Worm (Caenorhabditis elegans) whole organism, young adult: ENCODE data around the gene C32D5.8.
A peak's percentile ranks its signal among the peaks of the same experiment; 100 is the strongest.

Source experiments
- C06A6.2 ChIP-seq: fragments of 200-800 bp; sonication (Bioruptor generic); conservative IDR thresholded peaks from 2 replicates; pipeline ENCODE4 v1.3.6; 2022; ENCODE audit warnings: missing genetic modification characterization, missing compliant biosample characterization
- D2030.7 ChIP-seq: fragments of 200-800 bp; sonication (Bioruptor generic); IDR thresholded peaks from 2 replicates; pipeline ENCODE4 v1.3.6; 2022; ENCODE audit warnings: missing genetic modification reagents, missing genetic modification characterization, missing compliant biosample characterization
- F10E7.11 ChIP-seq: sonication (generic microtip); optimal IDR thresholded peaks from 2 replicates; lab custom pipeline; 2017; ENCODE audit warnings: mild to moderate bottlenecking, missing genetic modification characterization, moderate library complexity, missing compliant biosample characterization
- F22D6.2 ChIP-seq: sonication (generic microtip); optimal IDR thresholded peaks from 2 replicates; lab custom pipeline; 2016; ENCODE audit warnings: mild to moderate bottlenecking, missing genetic modification characterization, missing compliant biosample characterization
- F52B5.7 ChIP-seq: sonication (generic microtip); optimal IDR thresholded peaks from 2 replicates; lab custom pipeline; 2016; ENCODE audit warnings: mild to moderate bottlenecking, missing genetic modification characterization, missing compliant biosample characterization
- F55B11.4 ChIP-seq: sonication (generic microtip); optimal IDR thresholded peaks from 2 replicates; lab custom pipeline; 2016; ENCODE audit warnings: missing compliant biosample characterization, missing genetic modification characterization, borderline replicate concordance; ENCODE audit not compliant: insufficient read depth
- F57C9.4 ChIP-seq: sonication (generic microtip); optimal IDR thresholded peaks from 2 replicates; lab custom pipeline; 2017; ENCODE audit warnings: mild to moderate bottlenecking, missing genetic modification characterization, missing compliant biosample characterization
- K12H6.12 ChIP-seq: fragments of 200-800 bp; sonication (Bioruptor generic); optimal IDR thresholded peaks from 2 replicates; lab custom pipeline; 2018; ENCODE audit warnings: mild to moderate bottlenecking, missing genetic modification characterization, missing compliant biosample characterization
- Y67H2A.10 ChIP-seq: fragments of 200-800 bp; sonication (Bioruptor generic); conservative IDR thresholded peaks from 2 replicates; pipeline ENCODE4 v1.3.6; 2022; ENCODE audit warnings: missing genetic modification reagents, missing genetic modification characterization, missing compliant biosample characterization
- Y79H2A.3 ChIP-seq: fragments of 200-800 bp; sonication (Bioruptor generic); conservative IDR thresholded peaks from 2 replicates; pipeline ENCODE4 v1.3.6; 2022; ENCODE audit warnings: missing genetic modification reagents, missing genetic modification characterization, missing compliant biosample characterization
- ama-1 ChIP-seq, 3 experiments: fragments of 150-350 bp in 1 of 3; sonication (generic microtip) in 2 of 3; optimal IDR thresholded peaks; 2 replicates each; lab custom pipeline; 2014 to 2018; ENCODE audit warnings: missing biosample characterization in 2 of 3, missing genetic modification characterization in 2 of 3, missing genetic modification reagents in 2 of 3
- aptf-3 ChIP-seq: fragments of 200-800 bp; sonication (Bioruptor generic); IDR thresholded peaks from 2 replicates; pipeline ENCODE4 v1.3.6; 2022; ENCODE audit warnings: missing genetic modification characterization, missing compliant biosample characterization
- athp-1 ChIP-seq: sonication (generic microtip); optimal IDR thresholded peaks from 2 replicates; lab custom pipeline; 2017; ENCODE audit warnings: mild to moderate bottlenecking, missing genetic modification characterization, missing compliant biosample characterization
- attf-5 ChIP-seq: fragments of 200-800 bp; sonication (Bioruptor generic); optimal IDR thresholded peaks from 2 replicates; lab custom pipeline; 2018; ENCODE audit warnings: mild to moderate bottlenecking, missing genetic modification characterization, missing compliant biosample characterization
- cebp-2 ChIP-seq: fragments of 200-800 bp; sonication (Bioruptor generic); IDR thresholded peaks from 2 replicates; pipeline ENCODE4 v1.3.6; 2022; ENCODE audit warnings: missing genetic modification characterization, missing compliant biosample characterization
- ceh-27 ChIP-seq: fragments of 200-800 bp; sonication (Bioruptor generic); optimal IDR thresholded peaks from 2 replicates; lab custom pipeline; 2018; ENCODE audit warnings: mild to moderate bottlenecking, missing genetic modification characterization, moderate library complexity, missing compliant biosample characterization
- ceh-58 ChIP-seq: fragments of 200-800 bp; sonication (Bioruptor generic); IDR thresholded peaks from 2 replicates; pipeline ENCODE4 v1.3.6; 2022; ENCODE audit warnings: missing genetic modification characterization, missing compliant biosample characterization
- dpl-1 ChIP-seq: fragments of 150-350 bp; optimal IDR thresholded peaks from 2 replicates; lab custom pipeline; 2014; ENCODE audit warnings: missing biosample characterization, missing genetic modification reagents, missing genetic modification characterization
- efl-1 ChIP-seq: fragments of 150-350 bp; optimal IDR thresholded peaks from 2 replicates; lab custom pipeline; 2014; ENCODE audit warnings: missing biosample characterization, missing genetic modification reagents, missing genetic modification characterization
- ekl-4 ChIP-seq: fragments of 200-800 bp; sonication (Bioruptor generic); IDR thresholded peaks from 2 replicates; pipeline ENCODE4 v1.3.6; 2022; ENCODE audit warnings: missing genetic modification reagents, missing genetic modification characterization, missing compliant biosample characterization
- fkh-3 ChIP-seq: sonication (generic microtip); optimal IDR thresholded peaks from 2 replicates; lab custom pipeline; 2016; ENCODE audit warnings: mild to moderate bottlenecking, missing genetic modification characterization, missing compliant biosample characterization
- hlh-12 ChIP-seq: sonication (generic microtip); optimal IDR thresholded peaks from 2 replicates; lab custom pipeline; 2016; ENCODE audit warnings: missing genetic modification characterization, missing compliant biosample characterization
- hmg-1.2 ChIP-seq: fragments of 200-800 bp; sonication (Bioruptor generic); IDR thresholded peaks from 2 replicates; pipeline ENCODE4 v1.3.6; 2022; ENCODE audit warnings: missing genetic modification reagents, missing genetic modification characterization, missing compliant biosample characterization
- hmg-20 ChIP-seq: fragments of 200-800 bp; sonication (Bioruptor generic); IDR thresholded peaks from 2 replicates; pipeline ENCODE4 v1.3.6; 2022; ENCODE audit warnings: missing genetic modification reagents, missing genetic modification characterization, missing compliant biosample characterization
- hrde-1 ChIP-seq: sonication (generic microtip); optimal IDR thresholded peaks from 2 replicates; lab custom pipeline; 2016; ENCODE audit warnings: missing genetic modification characterization, mild to moderate bottlenecking, missing compliant biosample characterization, moderate library complexity, missing genotype, missing genetic modification reagents, borderline replicate concordance
- hsf-1 ChIP-seq: fragments of 200-800 bp; sonication (Bioruptor generic); IDR thresholded peaks from 2 replicates; pipeline ENCODE4 v1.3.6; 2022; ENCODE audit warnings: missing genetic modification reagents, missing genetic modification characterization, missing compliant biosample characterization
- lag-1 ChIP-seq: fragments of 200-800 bp; sonication (Bioruptor generic); IDR thresholded peaks from 2 replicates; pipeline ENCODE4 v1.3.6; 2022; ENCODE audit warnings: missing genetic modification reagents, missing genetic modification characterization, missing compliant biosample characterization
- let-526 ChIP-seq: fragments of 200-800 bp; sonication (Bioruptor generic); IDR thresholded peaks from 2 replicates; pipeline ENCODE4 v1.3.6; 2022; ENCODE audit warnings: missing genetic modification reagents, missing genetic modification characterization, missing compliant biosample characterization
- lin-35 ChIP-seq, 3 experiments: fragments of 150-350 bp in 2 of 3; sonication (generic microtip) in 1 of 3; optimal IDR thresholded peaks; 2 replicates each; lab custom pipeline; 2014 to 2018; ENCODE audit warnings: missing biosample characterization in 3 of 3, missing genetic modification characterization in 3 of 3, missing genetic modification reagents in 3 of 3
- lsl-1 ChIP-seq: fragments of 200-800 bp; sonication (Bioruptor generic); optimal IDR thresholded peaks from 2 replicates; lab custom pipeline; 2018; ENCODE audit warnings: mild to moderate bottlenecking, missing genetic modification characterization, moderate library complexity, missing compliant biosample characterization
- mel-28 ChIP-seq: sonication (generic microtip); optimal IDR thresholded peaks from 2 replicates; lab custom pipeline; 2016; ENCODE audit warnings: borderline replicate concordance, mild to moderate bottlenecking, missing genetic modification characterization, missing compliant biosample characterization
- mes-4 ChIP-seq: sonication (generic microtip); optimal IDR thresholded peaks from 2 replicates; lab custom pipeline; 2016; ENCODE audit warnings: missing genotype, missing genetic modification characterization, missing compliant biosample characterization
- nfya-1 ChIP-seq: sonication (generic microtip); optimal IDR thresholded peaks from 2 replicates; lab custom pipeline; 2017; ENCODE audit warnings: antibody characterized with exemption, missing compliant biosample characterization, missing genetic modification characterization, borderline replicate concordance; ENCODE audit not compliant: insufficient read depth
- nfyb-1 ChIP-seq: fragments of 200-800 bp; sonication (Bioruptor generic); IDR thresholded peaks from 2 replicates; pipeline ENCODE4 v1.3.6; 2022; ENCODE audit warnings: missing genetic modification reagents, missing genetic modification characterization, missing compliant biosample characterization
- nhr-120 ChIP-seq: fragments of 200-800 bp; sonication (Bioruptor generic); IDR thresholded peaks from 2 replicates; pipeline ENCODE4 v1.3.6; 2022; ENCODE audit warnings: missing genetic modification characterization, missing compliant biosample characterization
- nhr-27 ChIP-seq: fragments of 200-800 bp; sonication (Bioruptor generic); optimal IDR thresholded peaks from 2 replicates; lab custom pipeline; 2018; ENCODE audit warnings: mild to moderate bottlenecking, missing genetic modification characterization, moderate library complexity, missing compliant biosample characterization
- pbrm-1 ChIP-seq: fragments of 200-800 bp; sonication (Bioruptor generic); IDR thresholded peaks from 2 replicates; pipeline ENCODE4 v1.3.6; 2022; ENCODE audit warnings: missing genetic modification reagents, missing genetic modification characterization, missing compliant biosample characterization
- pha-4 ChIP-seq: fragments of 150-350 bp; sonication (generic microtip); optimal IDR thresholded peaks from 2 replicates; lab custom pipeline; 2014; ENCODE audit warnings: missing biosample characterization, missing genetic modification reagents, missing genetic modification characterization
- snpc-1.1 ChIP-seq: sonication (generic microtip); optimal IDR thresholded peaks from 2 replicates; lab custom pipeline; 2017; ENCODE audit warnings: missing genetic modification characterization, mild to moderate bottlenecking, missing compliant biosample characterization, antibody characterized with exemption, moderate library complexity, missing genotype, missing genetic modification reagents; ENCODE audit not compliant: insufficient read depth
- snpc-3.4 ChIP-seq: sonication (generic microtip); optimal IDR thresholded peaks from 2 replicates; lab custom pipeline; 2017; ENCODE audit warnings: missing genetic modification characterization, mild to moderate bottlenecking, missing compliant biosample characterization, antibody characterized with exemption, moderate library complexity, missing genotype, missing genetic modification reagents
- tlf-1 ChIP-seq: fragments of 200-800 bp; sonication (Bioruptor generic); optimal IDR thresholded peaks from 2 replicates; lab custom pipeline; 2018; ENCODE audit warnings: mild to moderate bottlenecking, missing genetic modification characterization, missing compliant biosample characterization
- ztf-18 ChIP-seq: sonication (generic microtip); optimal IDR thresholded peaks from 2 replicates; lab custom pipeline; 2016; ENCODE audit warnings: missing genotype, mild to moderate bottlenecking, missing genetic modification characterization, missing compliant biosample characterization
- ztf-22 ChIP-seq: fragments of 200-800 bp; sonication (Bioruptor generic); optimal IDR thresholded peaks from 2 replicates; lab custom pipeline; 2018; ENCODE audit warnings: mild to moderate bottlenecking, missing genetic modification characterization, moderate library complexity, missing compliant biosample characterization
- ztf-25 ChIP-seq: fragments of 200-800 bp; sonication (Bioruptor generic); IDR thresholded peaks from 2 replicates; pipeline ENCODE4 v1.3.6; 2022; ENCODE audit warnings: missing genetic modification reagents, missing genetic modification characterization, missing compliant biosample characterization
- ztf-28 ChIP-seq: fragments of 200-800 bp; sonication (Bioruptor generic); IDR thresholded peaks from 2 replicates; pipeline ENCODE4 v1.3.6; 2022; ENCODE audit warnings: missing genetic modification reagents, missing genetic modification characterization, missing compliant biosample characterization
- ztf-6 ChIP-seq: fragments of 200-800 bp; sonication (Bioruptor generic); IDR thresholded peaks from 2 replicates; pipeline ENCODE4 v1.3.6; 2022; ENCODE audit warnings: missing genetic modification reagents, missing genetic modification characterization, missing compliant biosample characterization

The C32D5.8 gene

ce11 chrII:6387937-6388336 is 42.2 kb upstream of the C32D5.8 start, which contains the start of gene F58F12.2:
TSS of gene F58F12.2 (minus strand) at chrII:6388037.
- TF ChIP-seq lin-35 (GFP tag; optimal IDR thresholded peaks at IDR 0.05; lab: Kevin White, UChicago) (no peak), ztf-18 (tag; lab: Kevin White, UChicago) (no peak), pha-4 (tag; lab: Kevin White, UChicago) (no peak), ama-1 (optimal IDR thresholded peaks at IDR 0.05; lab: Kevin White, UChicago) (no peak), ama-1 (GFP tag; optimal IDR thresholded peaks at IDR 0.05; lab: Kevin White, UChicago) (no peak), hmg-20 (GFP tag; lab: Robert Waterston, UW) (no peak), attf-5 (GFP tag; lab: Kevin White, UChicago) (no peak), ekl-4 (GFP tag; lab: Robert Waterston, UW) (no peak), Y79H2A.3 (no peak), F57C9.4 (tag; lab: Kevin White, UChicago) (no peak), ztf-28 (GFP tag; lab: Robert Waterston, UW) (no peak), lag-1 (GFP tag; lab: Robert Waterston, UW) (no peak), efl-1 (no peak), snpc-1.1 (tag; lab: Kevin White, UChicago) (no peak), Y67H2A.10 (no peak), nhr-27 (tag; lab: Kevin White, UChicago) (no peak), pbrm-1 (GFP tag; lab: Robert Waterston, UW) (no peak), F55B11.4 (tag; lab: Kevin White, UChicago) (no peak), athp-1 (tag; lab: Kevin White, UChicago) (no peak), hrde-1 (tag; lab: Kevin White, UChicago) (no peak)

ce11 chrII:6386467-6386866 is 40.7 kb upstream of the C32D5.8 start, which contains the start of gene F58F12.4:
TSS of gene F58F12.4 (plus strand) at chrII:6386767.
- TF ChIP-seq fkh-3 (tag; lab: Kevin White, UChicago) (no peak), hsf-1 (no peak), F10E7.11 (no peak), aptf-3 (GFP tag; lab: Robert Waterston, UW) (no peak), ztf-25 (no peak), attf-5 (GFP tag; lab: Kevin White, UChicago) (no peak), mes-4 (tag; lab: Kevin White, UChicago) (no peak), ztf-22 (no peak), cebp-2 (GFP tag; lab: Robert Waterston, UW) (no peak), let-526 (no peak)

- TF ChIP-seq dpl-1 (GFP tag; lab: Kevin White, UChicago) (no peak), lsl-1 (GFP tag; lab: Kevin White, UChicago) (peak; percentile 53), let-526 (no peak), hmg-1.2 (GFP tag; lab: Robert Waterston, UW) (peak; percentile 38; the same call in 1 of the 2 replicates), tlf-1 (GFP tag; lab: Kevin White, UChicago) (peak; percentile 5), snpc-1.1 (tag; lab: Kevin White, UChicago) (no peak), nhr-120 (no peak), hlh-12 (tag; lab: Kevin White, UChicago) (no peak), C06A6.2 (no peak), snpc-3.4 (tag; lab: Kevin White, UChicago) (peak; percentile 46), F22D6.2 (no peak), ztf-6 (GFP tag; lab: Robert Waterston, UW) (no peak), D2030.7 (GFP tag; lab: Robert Waterston, UW) (peak; percentile 21; the same call in 1 of the 2 replicates), nfyb-1 (GFP tag; lab: Robert Waterston, UW) (no peak), K12H6.12 (no peak), ztf-18 (tag; lab: Kevin White, UChicago) (peak; percentile 41), F52B5.7 (tag; lab: Kevin White, UChicago) (no peak), ceh-27 (GFP tag; lab: Kevin White, UChicago) (peak; percentile 53), ceh-58 (GFP tag; lab: Robert Waterston, UW) (no peak), nfya-1 (no peak), mel-28 (no peak)
Observed at ce11 chrII:6383183-6383695, 37.5 kb upstream of the C32D5.8 start, which contains the start of gene F58F12.1. TSS of gene F58F12.1 (plus strand) at chrII:6383645.
